Worm (Caenorhabditis elegans): ENCODE measurements around the gene C35A5.10.

DNA sequence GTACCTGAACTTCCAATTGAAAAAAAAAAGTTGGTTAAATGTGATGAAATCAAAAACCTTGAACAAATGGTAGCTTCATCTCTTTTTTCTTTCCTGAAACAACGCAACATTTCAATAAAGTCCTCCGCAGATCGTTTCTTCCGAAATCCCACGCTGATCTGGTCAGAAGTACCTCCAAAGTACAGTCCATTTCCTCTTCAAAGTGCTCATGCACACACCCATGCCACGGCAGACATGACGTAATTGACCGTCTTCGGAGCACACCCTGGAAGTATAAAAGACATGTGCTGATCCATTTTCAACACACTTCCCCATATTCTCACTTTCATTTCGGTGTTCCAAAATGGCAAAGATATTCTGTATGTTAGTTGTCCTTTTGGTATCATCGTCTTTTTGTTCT lies at the start of gene C35A5.10:
- TF ChIP-seq dao-5 (tag; optimal IDR thresholded peaks at IDR 0.05) (no peak), W03F9.2 (tag; optimal IDR thresholded peaks at IDR 0.05) (no peak), him-1 (tag; optimal IDR thresholded peaks at IDR 0.05) (no peak)

All from whole organism, L4/young adult.